Fruit fly (Drosophila melanogaster) whole organism, embryonic: Measurements from ENCODE around the gene cic.

Experiments used
- CG10209 ChIP-seq: fragments of 200-800 bp; sonication (Bioruptor generic); optimal IDR thresholded peaks from 3 replicates; lab custom pipeline; 2017; ENCODE audit warnings: missing biosample characterization, mild to moderate bottlenecking, missing genetic modification characterization, missing genetic modification reagents
- CG10321 ChIP-seq: fragments of 200-800 bp; sonication (Bioruptor generic); IDR thresholded peaks from 2 replicates; pipeline ENCODE4 v1.3.6; 2022; ENCODE audit warnings: missing biosample characterization, missing genetic modification characterization
- CG13287 ChIP-seq: fragments of 200-800 bp; sonication (Bioruptor generic); IDR thresholded peaks from 2 replicates; pipeline ENCODE4 v1.3.6; 2022; ENCODE audit warnings: missing biosample characterization, missing genetic modification characterization; ENCODE audit not compliant: partially characterized antibody
- CG13624 ChIP-seq: fragments of 200-800 bp; sonication (Bioruptor generic); optimal IDR thresholded peaks from 2 replicates; lab custom pipeline; 2016; ENCODE audit warnings: missing biosample characterization, missing genetic modification characterization
- CG15479 ChIP-seq: fragments of 200-800 bp; sonication (Bioruptor generic); optimal IDR thresholded peaks from 3 replicates; lab custom pipeline; 2019; ENCODE audit warnings: missing biosample characterization, mild to moderate bottlenecking, missing genetic modification characterization, moderate library complexity
- CG15601 ChIP-seq: fragments of 200-800 bp; sonication (Bioruptor generic); optimal IDR thresholded peaks from 3 replicates; lab custom pipeline; 2019; ENCODE audit warnings: missing biosample characterization, mild to moderate bottlenecking, missing genetic modification characterization, moderate library complexity
- CG1602 ChIP-seq: fragments of 200-800 bp; sonication (Bioruptor generic); optimal IDR thresholded peaks from 3 replicates; lab custom pipeline; 2016; ENCODE audit warnings: missing biosample characterization, missing genetic modification characterization
- CG17912 ChIP-seq: fragments of 200-800 bp; sonication (Bioruptor generic); optimal IDR thresholded peaks from 2 replicates; lab custom pipeline; 2018; ENCODE audit warnings: missing biosample characterization, mild to moderate bottlenecking, missing genetic modification characterization
- CG2129 ChIP-seq: fragments of 200-800 bp; sonication (Bioruptor generic); IDR thresholded peaks from 2 replicates; pipeline ENCODE4 v1.3.6; 2022; ENCODE audit warnings: missing biosample characterization, missing genetic modification characterization; ENCODE audit not compliant: partially characterized antibody
- CG30431 ChIP-seq: fragments of 200-800 bp; sonication (Bioruptor generic); optimal IDR thresholded peaks from 2 replicates; lab custom pipeline; 2017; ENCODE audit warnings: missing biosample characterization, missing genetic modification characterization
- CG31224 ChIP-seq: fragments of 200-800 bp; sonication (Bioruptor generic); IDR thresholded peaks from 2 replicates; pipeline ENCODE4 v1.3.6; 2022; ENCODE audit warnings: missing biosample characterization, missing genetic modification characterization
- CG3163 ChIP-seq: fragments of 200-800 bp; sonication (Bioruptor generic); optimal IDR thresholded peaks from 3 replicates; lab custom pipeline; 2016; ENCODE audit warnings: missing biosample characterization, missing genetic modification characterization
- CG32532 ChIP-seq: fragments of 200-800 bp; sonication (Bioruptor generic); IDR thresholded peaks from 2 replicates; pipeline ENCODE4 v1.3.6; 2022; ENCODE audit warnings: missing biosample characterization, missing genetic modification characterization
- CG34422 ChIP-seq: fragments of 200-800 bp; sonication (Bioruptor generic); IDR thresholded peaks from 3 replicates; pipeline ENCODE4 v1.3.6; 2022; ENCODE audit warnings: missing biosample characterization, missing genetic modification characterization
- CG7357 ChIP-seq: fragments of 200-800 bp; sonication (Bioruptor generic); IDR thresholded peaks from 3 replicates; pipeline ENCODE4 v1.3.6; 2022; ENCODE audit warnings: missing biosample characterization, missing genetic modification characterization
- CG9609 ChIP-seq: fragments of 200-800 bp; sonication (Bioruptor generic); optimal IDR thresholded peaks from 3 replicates; lab custom pipeline; 2016; ENCODE audit warnings: missing biosample characterization, missing genetic modification characterization
- D19B ChIP-seq: fragments of 200-800 bp; sonication (Bioruptor generic); optimal IDR thresholded peaks from 2 replicates; lab custom pipeline; 2017; ENCODE audit warnings: missing biosample characterization, mild to moderate bottlenecking, missing genetic modification characterization
- Dbx ChIP-seq: fragments of 200-800 bp; sonication (Bioruptor generic); IDR thresholded peaks from 3 replicates; pipeline ENCODE4 v1.3.6; 2022; ENCODE audit warnings: missing biosample characterization, missing genetic modification characterization
- Doc3 ChIP-seq: fragments of 200-800 bp; sonication (Bioruptor generic); IDR thresholded peaks from 3 replicates; pipeline ENCODE4 v1.3.6; 2022; ENCODE audit warnings: missing biosample characterization, missing genetic modification characterization; ENCODE audit not compliant: partially characterized antibody
- Dp ChIP-seq: fragments of 200-800 bp; sonication (Bioruptor generic); optimal IDR thresholded peaks from 2 replicates; lab custom pipeline; 2018; ENCODE audit warnings: missing biosample characterization, mild to moderate bottlenecking, missing genetic modification characterization, moderate library complexity
- ERR ChIP-seq: fragments of 200-800 bp; sonication (Bioruptor generic); optimal IDR thresholded peaks from 2 replicates; lab custom pipeline; 2016; ENCODE audit warnings: missing biosample characterization, missing genetic modification characterization
- HLHmδ ChIP-seq: fragments of 200-800 bp; sonication (Bioruptor generic); optimal IDR thresholded peaks from 2 replicates; lab custom pipeline; 2018; ENCODE audit warnings: missing biosample characterization, mild to moderate bottlenecking, missing genetic modification characterization, moderate library complexity
- Hr39 ChIP-seq: fragments of >200 bp; optimal IDR thresholded peaks from 2 replicates; lab custom pipeline; 2017
- MESR4 ChIP-seq: fragments of 200-800 bp; sonication (Bioruptor generic); optimal IDR thresholded peaks from 2 replicates; lab custom pipeline; 2018; ENCODE audit warnings: missing biosample characterization, mild to moderate bottlenecking, missing genetic modification characterization, moderate library complexity
- Nf-YA ChIP-seq: fragments of 200-800 bp; sonication (Bioruptor generic); IDR thresholded peaks from 2 replicates; pipeline ENCODE4 v1.3.6; 2022; ENCODE audit warnings: missing biosample characterization, missing genetic modification characterization
- Poxn ChIP-seq: fragments of 200-800 bp; sonication (Bioruptor generic); IDR thresholded peaks from 2 replicates; pipeline ENCODE4 v1.3.6; 2022; ENCODE audit warnings: missing biosample characterization, missing genetic modification characterization
- Ravus ChIP-seq: fragments of 200-800 bp; sonication (Bioruptor generic); IDR thresholded peaks from 2 replicates; pipeline ENCODE4 v1.3.6; 2022; ENCODE audit warnings: missing biosample characterization, missing genetic modification characterization
- aop ChIP-seq: fragments of 200-800 bp; sonication (Bioruptor generic); IDR thresholded peaks from 2 replicates; pipeline ENCODE4 v1.3.6; 2022; ENCODE audit warnings: missing biosample characterization, missing genetic modification characterization
- cas ChIP-seq: fragments of 200-800 bp; sonication (Bioruptor generic); IDR thresholded peaks from 2 replicates; pipeline ENCODE4 v1.3.6; 2022; ENCODE audit warnings: missing biosample characterization, missing genetic modification characterization
- danr ChIP-seq: fragments of 200-800 bp; sonication (Bioruptor generic); IDR thresholded peaks from 2 replicates; pipeline ENCODE4 v1.3.6; 2022; ENCODE audit warnings: missing biosample characterization, missing genetic modification characterization
- disco-r ChIP-seq: fragments of 200-800 bp; sonication (Bioruptor generic); optimal IDR thresholded peaks from 2 replicates; lab custom pipeline; 2016; ENCODE audit warnings: missing biosample characterization, missing genetic modification characterization
- fd64A ChIP-seq: fragments of 200-800 bp; sonication (Bioruptor generic); optimal IDR thresholded peaks from 3 replicates; lab custom pipeline; 2018; ENCODE audit warnings: missing biosample characterization, mild to moderate bottlenecking, missing genetic modification characterization
- gem ChIP-seq: fragments of 200-800 bp; sonication (Bioruptor generic); optimal IDR thresholded peaks from 2 replicates; lab custom pipeline; 2019; ENCODE audit warnings: missing biosample characterization, mild to moderate bottlenecking, missing genetic modification characterization, moderate library complexity
- hb ChIP-seq: fragments of 200-800 bp; sonication (Bioruptor generic); IDR thresholded peaks from 3 replicates; pipeline ENCODE4 v1.3.6; 2022; ENCODE audit warnings: missing biosample characterization, missing genetic modification characterization; ENCODE audit not compliant: partially characterized antibody
- lab ChIP-seq: fragments of 200-800 bp; sonication (Bioruptor generic); optimal IDR thresholded peaks from 3 replicates; lab custom pipeline; 2017; ENCODE audit warnings: missing biosample characterization, missing genetic modification characterization, mild to moderate bottlenecking, moderate library complexity, missing genetic modification reagents
- mld ChIP-seq: fragments of 200-800 bp; sonication (Bioruptor generic); IDR thresholded peaks from 3 replicates; pipeline ENCODE4 v1.3.6; 2022; ENCODE audit warnings: missing biosample characterization, missing genetic modification characterization; ENCODE audit not compliant: partially characterized antibody
- oc ChIP-seq: fragments of 200-800 bp; sonication (Bioruptor generic); optimal IDR thresholded peaks from 2 replicates; lab custom pipeline; 2018; ENCODE audit warnings: missing biosample characterization, mild to moderate bottlenecking, missing genetic modification characterization, moderate library complexity
- odd ChIP-seq: fragments of 200-800 bp; sonication (Bioruptor generic); optimal IDR thresholded peaks from 2 replicates; lab custom pipeline; 2017; ENCODE audit warnings: missing biosample characterization, mild to moderate bottlenecking, missing genetic modification characterization
- pb ChIP-seq: fragments of 200-800 bp; sonication (Bioruptor generic); optimal IDR thresholded peaks from 3 replicates; lab custom pipeline; 2016; ENCODE audit warnings: missing biosample characterization, missing genetic modification characterization
- pfk ChIP-seq: fragments of 200-800 bp; sonication (Bioruptor generic); optimal IDR thresholded peaks from 2 replicates; lab custom pipeline; 2018; ENCODE audit warnings: missing biosample characterization, mild to moderate bottlenecking, missing genetic modification characterization, moderate library complexity
- pnt ChIP-seq: fragments of 200-800 bp; sonication (Bioruptor generic); optimal IDR thresholded peaks from 3 replicates; lab custom pipeline; 2016; ENCODE audit warnings: missing biosample characterization, missing genetic modification characterization
- sens-2 ChIP-seq: fragments of 200-800 bp; sonication (Bioruptor generic); IDR thresholded peaks from 2 replicates; pipeline ENCODE4 v1.3.6; 2022; ENCODE audit warnings: missing biosample characterization, missing genetic modification characterization
- sisA ChIP-seq: fragments of 200-800 bp; sonication (Bioruptor generic); IDR thresholded peaks from 2 replicates; pipeline ENCODE4 v1.3.6; 2022; ENCODE audit warnings: missing biosample characterization, missing genetic modification characterization
- slp2 ChIP-seq: fragments of 200-800 bp; sonication (Bioruptor generic); optimal IDR thresholded peaks from 2 replicates; lab custom pipeline; 2016; ENCODE audit warnings: missing biosample characterization, missing genetic modification characterization
- so ChIP-seq: fragments of 200-800 bp; sonication (Bioruptor generic); IDR thresholded peaks from 3 replicates; pipeline ENCODE4 v1.3.6; 2022; ENCODE audit warnings: missing biosample characterization, missing genetic modification characterization
- tll ChIP-seq, 2 experiments: fragments of 200-800 bp in 1 of 2; fragments of >200 bp in 1 of 2; sonication (Bioruptor generic) in 1 of 2; optimal IDR thresholded peaks; 2 replicates each; lab custom pipeline; 2017 to 2019; ENCODE audit warnings: missing biosample characterization in 2 of 2, missing genetic modification characterization in 2 of 2, mild to moderate bottlenecking in 1 of 2, moderate library complexity in 1 of 2
- wdn ChIP-seq: fragments of 200-800 bp; sonication (Bioruptor generic); IDR thresholded peaks from 2 replicates; pipeline ENCODE4 v1.3.6; 2022; ENCODE audit warnings: missing biosample characterization, missing genetic modification characterization
- wor ChIP-seq: fragments of 200-800 bp; sonication (Bioruptor generic); IDR thresholded peaks from 2 replicates; pipeline ENCODE4 v1.3.6; 2022; ENCODE audit warnings: missing biosample characterization, missing genetic modification characterization
- zen2 ChIP-seq: fragments of 200-800 bp; sonication (Bioruptor generic); IDR thresholded peaks from 3 replicates; pipeline ENCODE4 v1.3.6; 2022; ENCODE audit warnings: missing biosample characterization, missing genetic modification characterization; ENCODE audit not compliant: partially characterized antibody

The cic gene

DNA sequence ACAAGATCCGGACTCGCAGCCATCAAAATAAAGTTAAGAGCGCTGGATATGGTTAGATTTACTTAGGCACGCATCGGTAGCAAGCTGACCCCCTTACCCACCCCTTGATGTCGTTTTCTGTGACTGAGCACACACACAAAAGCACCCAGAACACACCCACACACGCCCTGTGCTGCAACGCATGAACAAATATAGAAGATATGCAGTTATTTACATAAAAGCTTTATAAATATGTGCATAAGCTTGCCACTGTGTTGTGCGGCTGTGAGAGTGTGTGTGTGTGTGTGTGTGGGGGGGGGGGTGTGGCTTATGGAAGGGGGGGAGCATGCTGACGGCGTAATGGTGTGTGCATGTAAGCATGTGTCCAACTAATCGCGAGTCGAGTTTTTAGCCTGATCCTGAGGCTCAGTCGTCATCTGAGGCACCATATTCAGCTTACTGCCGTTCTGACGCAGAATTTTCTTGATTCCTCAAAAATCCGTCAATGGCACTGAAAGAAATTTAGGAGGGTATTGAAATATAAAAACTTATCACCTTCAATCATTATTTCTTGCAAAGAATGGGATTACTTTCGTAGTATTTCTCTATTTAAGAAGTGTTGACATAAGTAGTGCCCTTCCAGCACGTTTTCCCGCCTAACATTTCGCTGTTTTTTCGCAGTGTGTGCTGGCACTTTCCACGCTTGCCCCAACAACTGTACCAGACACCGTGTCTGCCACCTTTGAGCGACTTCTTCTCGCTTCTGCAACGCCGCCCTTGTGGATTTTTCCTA lies 33.3 kb downstream of the cic start (continued):
- TF ChIP-seq ERR (no peak), CG13624 (GFP tag; lab: Kevin White, UChicago) (no peak), Poxn (GFP tag; lab: Robert Waterston, UW) (no peak), HLHmδ (GFP tag; lab: Kevin White, UChicago) (peak; percentile 71), CG15601 (tag; lab: Kevin White, UChicago) (peak; percentile 88), oc (tag; lab: Kevin White, UChicago) (peak; percentile 91), aop (GFP tag; lab: Robert Waterston, UW) (0 out of 2 replicates have a peak, but pooled peaks have one; percentile 32), CG15479 (GFP tag; lab: Kevin White, UChicago) (no peak), CG34422 (no peak), CG10321 (GFP tag; lab: Robert Waterston, UW) (0 out of 2 replicates have a peak, but pooled peaks have one; percentile 37), CG13287 (GFP tag; lab: Robert Waterston, UW) (no peak), CG10209 (GFP tag; lab: Kevin White, UChicago) (peak; percentile 66), CG7357 (no peak), D19B (GFP tag; lab: Kevin White, UChicago) (no peak), zen2 (GFP tag; lab: Robert Waterston, UW) (no peak), Nf-YA (peak; percentile 61), slp2 (GFP tag; lab: Kevin White, UChicago) (no peak), Ravus (GFP tag; lab: Robert Waterston, UW) (no peak), sens-2 (GFP tag; lab: Robert Waterston, UW) (peak; percentile 41; the same call in 1 of the 2 replicates), gem (tag; lab: Kevin White, UChicago) (peak; percentile 68), CG3163 (peak; percentile 19), CG30431 (no peak), cas (GFP tag; lab: Robert Waterston, UW) (no peak), wdn (GFP tag; lab: Robert Waterston, UW) (no peak), CG1602 (peak; percentile 38), CG2129 (GFP tag; lab: Robert Waterston, UW) (no peak), wor (GFP tag; lab: Robert Waterston, UW) (no peak), CG17912 (GFP tag; lab: Kevin White, UChicago) (peak; percentile 57), Doc3 (GFP tag; lab: Robert Waterston, UW) (no peak), disco-r (no peak), so (GFP tag; lab: Robert Waterston, UW) (no peak), danr (GFP tag; lab: Robert Waterston, UW) (no peak), CG9609 (GFP tag; lab: Kevin White, UChicago) (peak; percentile 5), hb (no peak), odd (GFP tag; lab: Kevin White, UChicago) (peak; percentile 40), lab (GFP tag; lab: Kevin White, UChicago) (peak; percentile 18), Hr39 (lab: Kevin White, UChicago) (no peak), CG32532 (no peak; the same call in 1 of the 2 replicates), tll (GFP tag; optimal IDR thresholded peaks at IDR 0.05; lab: Kevin White, UChicago) (no peak), MESR4 (no peak), Dbx (GFP tag; lab: Robert Waterston, UW) (no peak), pnt (GFP tag; lab: Kevin White, UChicago) (peak; percentile 13), pb (GFP tag; lab: Kevin White, UChicago) (no peak), mld (no peak), Dp (GFP tag; lab: Kevin White, UChicago) (no peak), fd64A (GFP tag; lab: Kevin White, UChicago) (peak; percentile 97), CG31224 (GFP tag; lab: Robert Waterston, UW) (no peak), sisA (peak; percentile 42), pfk (GFP tag; lab: Kevin White, UChicago) (no peak)
